Fruit fly (Drosophila melanogaster) whole organism, embryonic: ENCODE measurements around the gene Vm26Ac.
A peak's percentile ranks its signal among the peaks of the same experiment; 100 is the strongest.

ENCODE experiments used
- CG11085 ChIP-seq: fragments of 200-800 bp; sonication (Bioruptor generic); IDR thresholded peaks from 2 replicates; pipeline ENCODE4 v1.3.6; 2022; ENCODE audit warnings: missing biosample characterization, missing genetic modification characterization
- CG11093 ChIP-seq: fragments of 200-800 bp; sonication (Bioruptor generic); IDR thresholded peaks from 3 replicates; pipeline ENCODE4 v1.3.6; 2022; ENCODE audit warnings: missing biosample characterization, missing genetic modification characterization
- CG11456 ChIP-seq: fragments of 200-800 bp; sonication (Bioruptor generic); IDR thresholded peaks from 3 replicates; pipeline ENCODE4 v1.3.6; 2022; ENCODE audit warnings: missing biosample characterization, missing genetic modification characterization
- CG12942 ChIP-seq: fragments of 200-800 bp; sonication (Bioruptor generic); optimal IDR thresholded peaks from 3 replicates; lab custom pipeline; 2016; ENCODE audit warnings: missing biosample characterization, missing genetic modification characterization
- CG15011 ChIP-seq: fragments of 200-800 bp; sonication (Bioruptor generic); optimal IDR thresholded peaks from 3 replicates; lab custom pipeline; 2018; ENCODE audit warnings: missing biosample characterization, mild to moderate bottlenecking, missing genetic modification characterization
- CG1603 ChIP-seq: fragments of 200-800 bp; sonication (Bioruptor generic); optimal IDR thresholded peaks from 2 replicates; lab custom pipeline; 2019; ENCODE audit warnings: missing biosample characterization, mild to moderate bottlenecking, missing genetic modification characterization, moderate library complexity
- CG1647 ChIP-seq: fragments of 200-800 bp; sonication (Bioruptor generic); optimal IDR thresholded peaks from 3 replicates; lab custom pipeline; 2016; ENCODE audit warnings: missing biosample characterization, missing genetic modification characterization
- CG16779 ChIP-seq: fragments of 200-800 bp; sonication (Bioruptor generic); IDR thresholded peaks from 2 replicates; pipeline ENCODE4 v1.3.6; 2022; ENCODE audit warnings: missing biosample characterization, missing genetic modification characterization
- CG17802 ChIP-seq: fragments of 200-800 bp; sonication (Bioruptor generic); optimal IDR thresholded peaks from 2 replicates; lab custom pipeline; 2018; ENCODE audit warnings: missing biosample characterization, mild to moderate bottlenecking, missing genetic modification characterization, moderate library complexity
- CG17829 ChIP-seq: fragments of 200-800 bp; optimal IDR thresholded peaks from 2 replicates; lab custom pipeline; 2019; ENCODE audit warnings: missing biosample characterization, mild to moderate bottlenecking, missing genetic modification characterization, moderate library complexity
- CG30431 ChIP-seq: fragments of 200-800 bp; sonication (Bioruptor generic); optimal IDR thresholded peaks from 2 replicates; lab custom pipeline; 2017; ENCODE audit warnings: missing biosample characterization, missing genetic modification characterization
- CG3163 ChIP-seq: fragments of 200-800 bp; sonication (Bioruptor generic); optimal IDR thresholded peaks from 3 replicates; lab custom pipeline; 2016; ENCODE audit warnings: missing biosample characterization, missing genetic modification characterization
- CG34376 ChIP-seq: fragments of 200-800 bp; sonication (Bioruptor generic); optimal IDR thresholded peaks from 2 replicates; lab custom pipeline; 2018; ENCODE audit warnings: missing biosample characterization, mild to moderate bottlenecking, missing genetic modification characterization
- CG7839 ChIP-seq: fragments of 200-800 bp; sonication (Bioruptor generic); optimal IDR thresholded peaks from 3 replicates; lab custom pipeline; 2018; ENCODE audit warnings: missing biosample characterization, mild to moderate bottlenecking, missing genetic modification characterization, moderate library complexity
- CG8388 ChIP-seq: fragments of 200-800 bp; sonication (Bioruptor generic); optimal IDR thresholded peaks from 2 replicates; lab custom pipeline; 2019; ENCODE audit warnings: missing biosample characterization, mild to moderate bottlenecking, missing genetic modification characterization, moderate library complexity
- D19A ChIP-seq: fragments of 200-800 bp; optimal IDR thresholded peaks from 3 replicates; lab custom pipeline; 2019; ENCODE audit warnings: missing biosample characterization, mild to moderate bottlenecking, missing genetic modification characterization, moderate library complexity
- Dek ChIP-seq: fragments of 200-800 bp; sonication (Bioruptor generic); optimal IDR thresholded peaks from 3 replicates; lab custom pipeline; 2019; ENCODE audit warnings: missing biosample characterization, mild to moderate bottlenecking, missing genetic modification characterization, moderate library complexity
- Dip2 ChIP-seq: fragments of 200-800 bp; sonication (Bioruptor generic); IDR thresholded peaks from 2 replicates; pipeline ENCODE4 v1.3.6; 2022; ENCODE audit warnings: missing biosample characterization, missing genetic modification characterization
- Dref ChIP-seq: fragments of 200-800 bp; sonication (Bioruptor generic); IDR thresholded peaks from 2 replicates; pipeline ENCODE4 v1.3.6; 2022; ENCODE audit warnings: missing biosample characterization, missing genetic modification characterization
- HmgD ChIP-seq: fragments of 200-800 bp; sonication (Bioruptor generic); optimal IDR thresholded peaks from 3 replicates; lab custom pipeline; 2016; ENCODE audit warnings: missing biosample characterization, missing genetic modification characterization
- HmgZ ChIP-seq: fragments of 200-800 bp; sonication (Bioruptor generic); optimal IDR thresholded peaks from 2 replicates; lab custom pipeline; 2018; ENCODE audit warnings: missing biosample characterization, mild to moderate bottlenecking, missing genetic modification characterization
- Jarid2 ChIP-seq: fragments of 200-800 bp; sonication (Bioruptor generic); optimal IDR thresholded peaks from 3 replicates; lab custom pipeline; 2017; ENCODE audit warnings: mild to moderate bottlenecking, missing biosample characterization, missing genetic modification reagents, missing genetic modification characterization
- MTF-1 ChIP-seq: fragments of 200-800 bp; sonication (Bioruptor generic); optimal IDR thresholded peaks from 2 replicates; lab custom pipeline; 2018; ENCODE audit warnings: missing biosample characterization, mild to moderate bottlenecking, missing genetic modification characterization, borderline replicate concordance
- NC2β ChIP-seq: fragments of 200-800 bp; sonication (Bioruptor generic); optimal IDR thresholded peaks from 2 replicates; lab custom pipeline; 2016; ENCODE audit warnings: missing biosample characterization, missing genetic modification characterization
- Oaz ChIP-seq: fragments of 200-800 bp; sonication (Bioruptor generic); IDR thresholded peaks from 2 replicates; pipeline ENCODE4 v1.3.6; 2022; ENCODE audit warnings: missing biosample characterization, missing genetic modification characterization
- Six4 ChIP-seq: fragments of 200-800 bp; sonication (Bioruptor generic); optimal IDR thresholded peaks from 2 replicates; lab custom pipeline; 2016; ENCODE audit warnings: missing biosample characterization, missing genetic modification characterization
- Stat92E ChIP-seq, 3 experiments: fragments of >200 bp in 2 of 3; fragments of 200-800 bp in 1 of 3; sonication (Bioruptor generic) in 1 of 3; optimal IDR thresholded peaks; 2 replicates each; lab custom pipeline; 2017 to 2019; ENCODE audit warnings: missing biosample characterization in 3 of 3, missing genetic modification characterization in 3 of 3, mild to moderate bottlenecking in 1 of 3, moderate library complexity in 1 of 3
- Xrp1 ChIP-seq: fragments of 200-800 bp; sonication (Bioruptor generic); IDR thresholded peaks from 2 replicates; pipeline ENCODE4 v1.3.6; 2022; ENCODE audit warnings: missing biosample characterization, missing genetic modification characterization
- bcd ChIP-seq: fragments of 200-800 bp; sonication (Bioruptor generic); optimal IDR thresholded peaks from 2 replicates; lab custom pipeline; 2017; ENCODE audit warnings: missing biosample characterization, mild to moderate bottlenecking, missing genetic modification characterization
- cato ChIP-seq: fragments of 200-800 bp; sonication (Bioruptor generic); optimal IDR thresholded peaks from 2 replicates; lab custom pipeline; 2016; ENCODE audit warnings: missing biosample characterization, missing genetic modification characterization, borderline replicate concordance
- chm ChIP-seq: fragments of 200-800 bp; sonication (Bioruptor generic); IDR thresholded peaks from 2 replicates; pipeline ENCODE4 v1.3.6; 2022; ENCODE audit warnings: missing biosample characterization, missing genetic modification characterization
- ci ChIP-seq: fragments of 200-800 bp; sonication (Bioruptor generic); IDR thresholded peaks from 3 replicates; pipeline ENCODE4 v1.3.6; 2022; ENCODE audit warnings: missing biosample characterization, missing genetic modification characterization
- dm ChIP-seq: fragments of 200-800 bp; sonication (Bioruptor generic); optimal IDR thresholded peaks from 3 replicates; lab custom pipeline; 2016; ENCODE audit warnings: missing biosample characterization, missing genetic modification characterization
- emc ChIP-seq: fragments of 200-800 bp; sonication (Bioruptor generic); optimal IDR thresholded peaks from 2 replicates; lab custom pipeline; 2016; ENCODE audit warnings: missing biosample characterization, missing genetic modification characterization
- ems ChIP-seq: fragments of 200-800 bp; sonication (Bioruptor generic); optimal IDR thresholded peaks from 3 replicates; lab custom pipeline; 2016; ENCODE audit warnings: missing biosample characterization, missing genetic modification characterization
- gem ChIP-seq: fragments of 200-800 bp; sonication (Bioruptor generic); optimal IDR thresholded peaks from 2 replicates; lab custom pipeline; 2019; ENCODE audit warnings: missing biosample characterization, mild to moderate bottlenecking, missing genetic modification characterization, moderate library complexity
- hth ChIP-seq: fragments of >200 bp; optimal IDR thresholded peaks from 2 replicates; lab custom pipeline; 2017; ENCODE audit warnings: inconsistent platforms
- mirr ChIP-seq: fragments of 200-800 bp; sonication (Bioruptor generic); optimal IDR thresholded peaks from 3 replicates; lab custom pipeline; 2018; ENCODE audit warnings: missing biosample characterization, mild to moderate bottlenecking, missing genetic modification characterization
- pfk ChIP-seq: fragments of 200-800 bp; sonication (Bioruptor generic); optimal IDR thresholded peaks from 2 replicates; lab custom pipeline; 2018; ENCODE audit warnings: missing biosample characterization, mild to moderate bottlenecking, missing genetic modification characterization, moderate library complexity
- sc ChIP-seq, 3 experiments: fragments of >200 bp in 2 of 3; fragments of 200-800 bp in 1 of 3; sonication (Bioruptor generic) in 1 of 3; optimal IDR thresholded peaks; 2 replicates in 2 of 3; 3 replicates in 1 of 3; lab custom pipeline; 2017; ENCODE audit warnings: mild to moderate bottlenecking in 1 of 3, missing biosample characterization in 1 of 3, missing genetic modification characterization in 1 of 3, missing genetic modification reagents in 1 of 3
- sens ChIP-seq: fragments of 200-800 bp; sonication (Bioruptor generic); peaks from one replicate; lab custom pipeline; 2016; ENCODE audit warnings: missing biosample characterization, missing genetic modification characterization
- shn ChIP-seq: fragments of 200-800 bp; sonication (Bioruptor generic); optimal IDR thresholded peaks from 3 replicates; lab custom pipeline; 2016; ENCODE audit warnings: missing biosample characterization, missing genetic modification characterization
- stc ChIP-seq: fragments of 200-800 bp; sonication (Bioruptor generic); IDR thresholded peaks from 2 replicates; pipeline ENCODE4 v1.3.6; 2022; ENCODE audit warnings: missing biosample characterization, missing genetic modification characterization
- trem ChIP-seq: fragments of 200-800 bp; optimal IDR thresholded peaks from 3 replicates; lab custom pipeline; 2019; ENCODE audit warnings: missing biosample characterization, mild to moderate bottlenecking, missing genetic modification characterization, moderate library complexity
- tup ChIP-seq: fragments of 200-800 bp; sonication (Bioruptor generic); optimal IDR thresholded peaks from 2 replicates; lab custom pipeline; 2016; ENCODE audit warnings: missing biosample characterization, mild to moderate bottlenecking, missing genetic modification characterization, moderate library complexity
- vfl ChIP-seq: fragments of 200-800 bp; sonication (Bioruptor generic); optimal IDR thresholded peaks from 2 replicates; lab custom pipeline; 2016; ENCODE audit warnings: missing biosample characterization, missing genetic modification characterization
- vvl ChIP-seq: fragments of 200-800 bp; sonication (Bioruptor generic); IDR thresholded peaks from 2 replicates; pipeline ENCODE4 v1.3.6; 2022; ENCODE audit warnings: missing biosample characterization, missing genetic modification characterization
- zen2 ChIP-seq: fragments of 200-800 bp; sonication (Bioruptor generic); IDR thresholded peaks from 3 replicates; pipeline ENCODE4 v1.3.6; 2022; ENCODE audit warnings: missing biosample characterization, missing genetic modification characterization; ENCODE audit not compliant: partially characterized antibody

The Vm26Ac gene

dm6 chr2L:5948775-5949526, 9.5 kb downstream of the Vm26Ac start, which contains the start of gene CG9044 (continued):
- TF ChIP-seq HmgZ (tag; lab: Kevin White, UChicago) (peak; percentile 66), Jarid2 (no peak), Dip2 (GFP tag; lab: Robert Waterston, UW) (peak; percentile 91), sc (optimal IDR thresholded peaks at IDR 0.05; lab: Kevin White, UChicago) (no peak), sc (GFP tag; optimal IDR thresholded peaks at IDR 0.05; lab: Kevin White, UChicago) (peak; percentile 1), vfl (peak; percentile 23), zen2 (GFP tag; lab: Robert Waterston, UW) (peak; percentile 68; the same call in 2 of the 3 replicates), CG15011 (GFP tag; lab: Kevin White, UChicago) (no peak), vvl (GFP tag; lab: Robert Waterston, UW) (no peak), bcd (GFP tag; lab: Kevin White, UChicago) (no peak), MTF-1 (GFP tag; lab: Kevin White, UChicago) (no peak), emc (GFP tag; lab: Kevin White, UChicago) (peak; percentile 19), mirr (no peak), Oaz (GFP tag; lab: Robert Waterston, UW) (no peak), CG17802 (tag; lab: Kevin White, UChicago) (peak; percentile 27), CG11093 (GFP tag; lab: Robert Waterston, UW) (peak; percentile 24; the same call in 1 of the 3 replicates), CG1603 (tag; lab: Kevin White, UChicago) (no peak), Stat92E (GFP tag; optimal IDR thresholded peaks at IDR 0.05; lab: Kevin White, UChicago) (peak in 1 of 3 experiments; percentile 41), CG11456 (0 out of 3 replicates have a peak, but pooled peaks have one; percentile 33), CG34376 (GFP tag; lab: Kevin White, UChicago) (no peak), CG17829 (tag; lab: Kevin White, UChicago) (peak; percentile 65), ci (GFP tag; lab: Robert Waterston, UW) (0 out of 3 replicates have a peak, but pooled peaks have one; percentile 48), CG8388 (GFP tag; lab: Kevin White, UChicago) (no peak), HmgD (peak; percentile 31), chm (no peak), CG12942 (peak; percentile 36), cato (GFP tag; lab: Kevin White, UChicago) (peak; percentile 31), sens (GFP tag; lab: Kevin White, UChicago) (peak; percentile 87), pfk (GFP tag; lab: Kevin White, UChicago) (no peak), CG11085 (GFP tag; lab: Robert Waterston, UW) (no peak), CG1647 (GFP tag; lab: Kevin White, UChicago) (peak; percentile 68), CG30431 (GFP tag; lab: Kevin White, UChicago) (no peak), shn (peak; percentile 57), dm (peak; percentile 13), D19A (no peak), gem (tag; lab: Kevin White, UChicago) (no peak), CG3163 (GFP tag; lab: Kevin White, UChicago) (peak; percentile 12), stc (no peak), NC2β (GFP tag; lab: Kevin White, UChicago) (peak; percentile 36), trem (peak; percentile 17), Six4 (GFP tag; lab: Kevin White, UChicago) (peak; percentile 7), Dek (peak; percentile 30), hth (lab: Kevin White, UChicago) (no peak), Dref (no peak; the same call in none of the 2 replicates), tup (GFP tag; lab: Kevin White, UChicago) (no peak), Xrp1 (peak; percentile 42; the same call in 1 of the 2 replicates), CG16779 (GFP tag; lab: Robert Waterston, UW) (no peak), CG7839 (tag; lab: Kevin White, UChicago) (no peak), ems (GFP tag; lab: Kevin White, UChicago) (peak; percentile 30)
